Worm (Caenorhabditis elegans): Measurements from ENCODE around the gene sinh-1.
A peak's percentile ranks its signal among the peaks of the same experiment; 100 is the strongest.

The sinh-1 gene

ce11 chrII:12262567-12262966 is 34.5 kb downstream of the sinh-1 start:
- TF ChIP-seq hmg-1.1 (GFP tag; IDR thresholded peaks at IDR 0.05) (peak; percentile 31; the same call in 1 of the 2 replicates), mep-1 (tag; optimal IDR thresholded peaks at IDR 0.05) (peak; percentile 32), aha-1 (tag) (peak; percentile 51), nhr-42 (GFP tag; IDR thresholded peaks at IDR 0.05) (no peak), Y75B8A.6 (GFP tag; IDR thresholded peaks at IDR 0.05) (no peak), hif-1 (tag; optimal IDR thresholded peaks at IDR 0.05) (no peak), dve-1 (tag; optimal IDR thresholded peaks at IDR 0.05; ENCODE audit: insufficient read depth) (peak; percentile 39), daf-12 (tag; optimal IDR thresholded peaks at IDR 0.05) (no peak), nhr-25 (tag; optimal IDR thresholded peaks at IDR 0.05; ENCODE audit: borderline replicate concordance, insufficient read depth) (peak; percentile 78), unc-62 (GFP tag; optimal IDR thresholded peaks at IDR 0.05 in 1 of 2) (peak in 1 of 2 experiments; percentile 49), unc-62 (tag; optimal IDR thresholded peaks at IDR 0.05) (no peak), lsy-2 (tag; optimal IDR thresholded peaks at IDR 0.05) (peak in 1 of 2 experiments; percentile 7), lin-1 (GFP tag; IDR thresholded peaks at IDR 0.05) (no peak), lim-7 (GFP tag; IDR thresholded peaks at IDR 0.05) (no peak), nhr-28 (tag; optimal IDR thresholded peaks at IDR 0.05) (peak; percentile 20), nhr-10 (tag; optimal IDR thresholded peaks at IDR 0.05) (no peak), set-16 (GFP tag; IDR thresholded peaks at IDR 0.05) (0 out of 2 replicates have a peak, but pooled peaks have one; percentile 11), dmd-6 (GFP tag; IDR thresholded peaks at IDR 0.05) (no peak), lin-39 (tag; optimal IDR thresholded peaks at IDR 0.05) (no peak)

ce11 chrII:12263971-12264554 is 36.0 kb downstream of the sinh-1 start, which contains the start of gene faxc-1:
Gene faxc-1 (plus strand): TSS chrII:12264192.
- TF ChIP-seq ztf-7 (tag; optimal IDR thresholded peaks at IDR 0.05), result no peak
- TF ChIP-seq cey-2 (tag; optimal IDR thresholded peaks at IDR 0.05; ENCODE audit: borderline replicate concordance, insufficient read depth), result no peak
- TF ChIP-seq zag-1 (tag; optimal IDR thresholded peaks at IDR 0.05), result no peak
- TF ChIP-seq unc-130 (GFP tag; optimal IDR thresholded peaks at IDR 0.05), result no peak
- 0 out of 2 replicates have a peak, but pooled peaks have one; percentile 29 for TF ChIP-seq ceh-20 (GFP tag; IDR thresholded peaks at IDR 0.05)
- no peak for TF ChIP-seq nhr-11 (tag; optimal IDR thresholded peaks at IDR 0.05)
- TF ChIP-seq hif-1 (tag; optimal IDR thresholded peaks at IDR 0.05), result no peak
- TF ChIP-seq F37D6.2 (tag; optimal IDR thresholded peaks at IDR 0.05), result no peak
- no peak for TF ChIP-seq nhr-111 (GFP tag; optimal IDR thresholded peaks at IDR 0.05)
- TF ChIP-seq hmg-1.1 (GFP tag; IDR thresholded peaks at IDR 0.05), result no peak
- TF ChIP-seq madf-9 (GFP tag; conservative IDR thresholded peaks at IDR 0.05), result no peak
- no peak for TF ChIP-seq mdt-29 (GFP tag; IDR thresholded peaks at IDR 0.05)
- no peak for TF ChIP-seq nhr-48 (tag; optimal IDR thresholded peaks at IDR 0.05)
- no peak for TF ChIP-seq lin-29 (GFP tag; IDR thresholded peaks at IDR 0.05)
- TF ChIP-seq aha-1 (tag), result peak; percentile 85
- TF ChIP-seq attf-4 (tag; optimal IDR thresholded peaks at IDR 0.05), result no peak
- no peak for TF ChIP-seq dve-1 (tag; optimal IDR thresholded peaks at IDR 0.05; ENCODE audit: insufficient read depth)
- TF ChIP-seq madf-5 (GFP tag; IDR thresholded peaks at IDR 0.05), result no peak
- no peak for TF ChIP-seq egl-43 (GFP tag; IDR thresholded peaks at IDR 0.05)
- no peak for TF ChIP-seq Y48G9A.11 (GFP tag; IDR thresholded peaks at IDR 0.05)
- TF ChIP-seq zfp-3 (GFP tag; conservative IDR thresholded peaks at IDR 0.05), result no peak
- peak in 1 of 2 experiments; percentile 91 for TF ChIP-seq unc-62 (GFP tag; optimal IDR thresholded peaks at IDR 0.05 in 1 of 2)
- TF ChIP-seq unc-62 (tag; optimal IDR thresholded peaks at IDR 0.05), result no peak

- TF ChIP-seq madf-5 (GFP tag; IDR thresholded peaks at IDR 0.05) (0 out of 4 replicates have a peak, but pooled peaks of 1 of the 2 experiments have one; percentile 38), aha-1 (tag) (peak; percentile 19), set-16 (GFP tag; IDR thresholded peaks at IDR 0.05) (peak; percentile 68; the same call in 1 of the 2 replicates), attf-4 (tag; optimal IDR thresholded peaks at IDR 0.05) (no peak), F37D6.2 (tag; optimal IDR thresholded peaks at IDR 0.05) (no peak)
Observed at ce11 chrII:12264847-12265246, 36.7 kb downstream of the sinh-1 start.
